Fruit fly (Drosophila melanogaster): ENCODE measurements around the gene Oseg2.

Oseg2 gene

dm6 chr3L:2262515-2262944, 33.1 kb downstream of the Oseg2 start, which contains the start of the genes oxt and CG13807 (continued):
- TF ChIP-seq vri (GFP tag; optimal IDR thresholded peaks at IDR 0.05) (no peak), CG3032 (tag; optimal IDR thresholded peaks at IDR 0.05) (peak; percentile 91), Eip78C (GFP tag) (peak; percentile 96), OdsH (GFP tag; optimal IDR thresholded peaks at IDR 0.05) (peak; percentile 88), net (GFP tag; optimal IDR thresholded peaks at IDR 0.05) (peak; percentile 87), Lpt (GFP tag; optimal IDR thresholded peaks at IDR 0.05) (peak; percentile 70), Eip93F (GFP tag; optimal IDR thresholded peaks at IDR 0.05) (peak; percentile 31), Sox102F (GFP tag; optimal IDR thresholded peaks at IDR 0.05) (peak; percentile 83), cyc (GFP tag; optimal IDR thresholded peaks at IDR 0.05) (peak; percentile 84), topi (GFP tag; optimal IDR thresholded peaks at IDR 0.05) (peak; percentile 83), CG6808 (GFP tag; optimal IDR thresholded peaks at IDR 0.05) (peak; percentile 74), Eip75B (GFP tag; optimal IDR thresholded peaks at IDR 0.05) (peak; percentile 75), Met (GFP tag; optimal IDR thresholded peaks at IDR 0.05) (peak; percentile 81), CG6792 (GFP tag; optimal IDR thresholded peaks at IDR 0.05) (peak; percentile 84), svp (GFP tag) (peak; percentile 93), Blimp-1 (GFP tag; optimal IDR thresholded peaks at IDR 0.05) (peak; percentile 29), Hr4 (GFP tag; optimal IDR thresholded peaks at IDR 0.05) (peak; percentile 84), ss (GFP tag; optimal IDR thresholded peaks at IDR 0.05) (peak in 1 of 2 experiments; percentile 80), Sox14 (GFP tag; optimal IDR thresholded peaks at IDR 0.05) (peak; percentile 85), CG31627 (GFP tag; optimal IDR thresholded peaks at IDR 0.05) (peak; percentile 81), acj6 (GFP tag; optimal IDR thresholded peaks at IDR 0.05) (peak; percentile 89), fkh (GFP tag; optimal IDR thresholded peaks at IDR 0.05) (peak; percentile 95), fd59A (GFP tag; optimal IDR thresholded peaks at IDR 0.05) (peak; percentile 76), esn (GFP tag; optimal IDR thresholded peaks at IDR 0.05) (peak; percentile 87), CG10631 (GFP tag; optimal IDR thresholded peaks at IDR 0.05) (peak; percentile 88), eg (GFP tag; IDR thresholded peaks at IDR 0.05) (peak; percentile 90), Hr39 (GFP tag; optimal IDR thresholded peaks at IDR 0.05) (peak; percentile 80), Hr38 (GFP tag; optimal IDR thresholded peaks at IDR 0.05) (no peak)

dm6 chr3L:2265692-2266444, 36.4 kb downstream of the Oseg2 start, which contains the start of the genes ecd and CG13806:
ecd (minus strand) TSS chr3L:2265857.
CG13806 (plus strand) TSS chr3L:2266394.
- no peak for TF ChIP-seq CG15336 (GFP tag; IDR thresholded peaks at IDR 0.05)
- peak; percentile 30 for TF ChIP-seq lz (GFP tag; optimal IDR thresholded peaks at IDR 0.05)
- TF ChIP-seq acj6 (GFP tag; optimal IDR thresholded peaks at IDR 0.05): no peak
- no peak for TF ChIP-seq CG11902 (GFP tag; optimal IDR thresholded peaks at IDR 0.05)
- no peak; the same call in 1 of the 2 replicates for TF ChIP-seq CG11294 (GFP tag; IDR thresholded peaks at IDR 0.05)
- TF ChIP-seq CG8632 (GFP tag; optimal IDR thresholded peaks at IDR 0.05): no peak
- TF ChIP-seq cyc (GFP tag; optimal IDR thresholded peaks at IDR 0.05): peak; percentile 2
- no peak for TF ChIP-seq pdm3 (GFP tag; optimal IDR thresholded peaks at IDR 0.05)
- no peak for TF ChIP-seq CG6163 (GFP tag; IDR thresholded peaks at IDR 0.05)
- TF ChIP-seq fkh (GFP tag; optimal IDR thresholded peaks at IDR 0.05): peak; percentile 67
- no peak for TF ChIP-seq Hr4 (GFP tag; optimal IDR thresholded peaks at IDR 0.05)
- TF ChIP-seq Gug (GFP tag; IDR thresholded peaks at IDR 0.05): no peak
- peak; percentile 18 for TF ChIP-seq CG31627 (GFP tag; optimal IDR thresholded peaks at IDR 0.05)
- no peak for TF ChIP-seq CG3032 (tag; optimal IDR thresholded peaks at IDR 0.05)
- no peak for TF ChIP-seq Ets21C (GFP tag; optimal IDR thresholded peaks at IDR 0.05)
- no peak for TF ChIP-seq Hr38 (GFP tag; optimal IDR thresholded peaks at IDR 0.05)
- TF ChIP-seq esn (GFP tag; optimal IDR thresholded peaks at IDR 0.05): peak; percentile 15
- TF ChIP-seq CG6854 (GFP tag; optimal IDR thresholded peaks at IDR 0.05): no peak
- no peak for TF ChIP-seq CG9139 (GFP tag; optimal IDR thresholded peaks at IDR 0.05)
- TF ChIP-seq OdsH (GFP tag; optimal IDR thresholded peaks at IDR 0.05): no peak
- no peak for TF ChIP-seq CG6276 (GFP tag; optimal IDR thresholded peaks at IDR 0.05)
- TF ChIP-seq CG6792 (GFP tag; optimal IDR thresholded peaks at IDR 0.05): no peak
- TF ChIP-seq topi (GFP tag; optimal IDR thresholded peaks at IDR 0.05): no peak
- TF ChIP-seq Sox15 (GFP tag; optimal IDR thresholded peaks at IDR 0.05): no peak
- peak; percentile 87 for TF ChIP-seq Sox14 (GFP tag; optimal IDR thresholded peaks at IDR 0.05)
- TF ChIP-seq CG7368 (GFP tag; optimal IDR thresholded peaks at IDR 0.05): no peak
- no peak for TF ChIP-seq salr (GFP tag; optimal IDR thresholded peaks at IDR 0.05)
- no peak for TF ChIP-seq dsx (GFP tag; optimal IDR thresholded peaks at IDR 0.05; ENCODE audit: poor library complexity, severe bottlenecking)
- TF ChIP-seq svp (GFP tag): peak; percentile 26
- no peak for TF ChIP-seq CG1621 (tag; optimal IDR thresholded peaks at IDR 0.05)
- TF ChIP-seq CG3919 (GFP tag; optimal IDR thresholded peaks at IDR 0.05): no peak
- no peak for TF ChIP-seq vri (GFP tag; optimal IDR thresholded peaks at IDR 0.05)
- TF ChIP-seq net (GFP tag; optimal IDR thresholded peaks at IDR 0.05): no peak
- no peak for TF ChIP-seq CG6808 (GFP tag; optimal IDR thresholded peaks at IDR 0.05)
- TF ChIP-seq CG8119 (GFP tag; IDR thresholded peaks at IDR 0.05): no peak
- TF ChIP-seq eg (GFP tag; IDR thresholded peaks at IDR 0.05): peak; percentile 36; the same call in 1 of the 3 replicates

Measured in whole organism, prepupa.